Fruit fly (Drosophila melanogaster) whole organism, embryonic: ENCODE data around the gene CG13047.

Experiments used
- ATbp ChIP-seq: fragments of 200-800 bp; sonication (Bioruptor generic); optimal IDR thresholded peaks from 2 replicates; lab custom pipeline; 2017; ENCODE audit warnings: missing biosample characterization, mild to moderate bottlenecking, missing genetic modification characterization, missing genetic modification reagents
- Antp ChIP-seq: fragments of 200-800 bp; sonication (Bioruptor generic); optimal IDR thresholded peaks from 3 replicates; lab custom pipeline; 2016; ENCODE audit warnings: missing biosample characterization, missing genetic modification characterization
- Atf6 ChIP-seq: fragments of 200-800 bp; sonication (Bioruptor generic); IDR thresholded peaks from 2 replicates; pipeline ENCODE4 v1.3.6; 2022; ENCODE audit warnings: missing biosample characterization, missing genetic modification characterization
- CG10274 ChIP-seq: fragments of 200-800 bp; sonication (Bioruptor generic); optimal IDR thresholded peaks from 3 replicates; lab custom pipeline; 2017; ENCODE audit warnings: missing biosample characterization, mild to moderate bottlenecking, missing genetic modification characterization
- CG10366 ChIP-seq: fragments of 200-800 bp; sonication (Bioruptor generic); IDR thresholded peaks from 2 replicates; pipeline ENCODE4 v1.3.6; 2022; ENCODE audit warnings: missing biosample characterization, missing genetic modification characterization
- CG10565 ChIP-seq: fragments of 200-800 bp; sonication (Bioruptor generic); optimal IDR thresholded peaks from 3 replicates; lab custom pipeline; 2016; ENCODE audit warnings: missing biosample characterization, mild to moderate bottlenecking, missing genetic modification characterization
- CG10959 ChIP-seq: fragments of 200-800 bp; sonication (Bioruptor generic); IDR thresholded peaks from 2 replicates; pipeline ENCODE4 v1.3.6; 2022; ENCODE audit warnings: missing biosample characterization, missing genetic modification characterization
- CG11398 ChIP-seq: fragments of 200-800 bp; sonication (Bioruptor generic); optimal IDR thresholded peaks from 2 replicates; lab custom pipeline; 2016; ENCODE audit warnings: missing biosample characterization, missing genetic modification characterization
- CG11456 ChIP-seq: fragments of 200-800 bp; sonication (Bioruptor generic); IDR thresholded peaks from 3 replicates; pipeline ENCODE4 v1.3.6; 2022; ENCODE audit warnings: missing biosample characterization, missing genetic modification characterization
- CG1233 ChIP-seq: fragments of 200-800 bp; sonication (Bioruptor generic); optimal IDR thresholded peaks from 4 replicates; lab custom pipeline; 2018; ENCODE audit warnings: missing biosample characterization, mild to moderate bottlenecking, missing genetic modification characterization
- CG12769 ChIP-seq: fragments of 200-800 bp; sonication (Bioruptor generic); optimal IDR thresholded peaks from 2 replicates; lab custom pipeline; 2019; ENCODE audit warnings: missing biosample characterization, mild to moderate bottlenecking, missing genetic modification characterization, moderate library complexity
- CG14014 ChIP-seq: fragments of 200-800 bp; sonication (Bioruptor generic); IDR thresholded peaks from 2 replicates; pipeline ENCODE4 v1.3.6; 2022; ENCODE audit warnings: missing biosample characterization, missing genetic modification characterization
- CG15696 ChIP-seq: fragments of 200-800 bp; sonication (Bioruptor generic); optimal IDR thresholded peaks from 2 replicates; lab custom pipeline; 2019; ENCODE audit warnings: missing biosample characterization, mild to moderate bottlenecking, missing genetic modification characterization, moderate library complexity
- CG16813 ChIP-seq: fragments of 200-800 bp; sonication (Bioruptor generic); IDR thresholded peaks from 3 replicates; pipeline ENCODE4 v1.3.6; 2022; ENCODE audit warnings: missing biosample characterization, missing genetic modification characterization; ENCODE audit not compliant: partially characterized antibody
- CG16863 ChIP-seq: fragments of 200-800 bp; sonication (Bioruptor generic); optimal IDR thresholded peaks from 3 replicates; lab custom pipeline; 2016; ENCODE audit warnings: missing biosample characterization, missing genetic modification characterization
- CG2120 ChIP-seq: fragments of 200-800 bp; sonication (Bioruptor generic); optimal IDR thresholded peaks from 3 replicates; lab custom pipeline; 2016; ENCODE audit warnings: missing biosample characterization, missing genetic modification characterization
- CG30403 ChIP-seq: fragments of 200-800 bp; sonication (Bioruptor generic); optimal IDR thresholded peaks from 3 replicates; lab custom pipeline; 2016; ENCODE audit warnings: missing biosample characterization, missing genetic modification characterization
- CG31224 ChIP-seq: fragments of 200-800 bp; sonication (Bioruptor generic); IDR thresholded peaks from 2 replicates; pipeline ENCODE4 v1.3.6; 2022; ENCODE audit warnings: missing biosample characterization, missing genetic modification characterization
- CG4360 ChIP-seq: fragments of 200-800 bp; sonication (Bioruptor generic); IDR thresholded peaks from 2 replicates; pipeline ENCODE4 v1.3.6; 2022; ENCODE audit warnings: missing biosample characterization, missing genetic modification characterization
- CG43689 ChIP-seq: fragments of 200-800 bp; sonication (Bioruptor generic); IDR thresholded peaks from 2 replicates; pipeline ENCODE4 v1.3.6; 2022; ENCODE audit warnings: missing biosample characterization, missing genetic modification characterization
- CG6175 ChIP-seq: fragments of 200-800 bp; sonication (Bioruptor generic); IDR thresholded peaks from 3 replicates; pipeline ENCODE4 v1.3.6; 2022; ENCODE audit warnings: missing biosample characterization, missing genetic modification characterization
- CG7963 ChIP-seq: fragments of 200-800 bp; sonication (Bioruptor generic); IDR thresholded peaks from 3 replicates; pipeline ENCODE4 v1.3.6; 2022; ENCODE audit warnings: missing biosample characterization, missing genetic modification characterization; ENCODE audit not compliant: partially characterized antibody
- D ChIP-seq, 2 experiments: fragments of 200-800 bp in 1 of 2; fragments of >200 bp in 1 of 2; sonication (Bioruptor generic) in 1 of 2; optimal IDR thresholded peaks; 2 replicates in 1 of 2; 3 replicates in 1 of 2; lab custom pipeline; 2017; ENCODE audit warnings: mild to moderate bottlenecking in 1 of 2, missing biosample characterization in 1 of 2, missing genetic modification characterization in 1 of 2, missing genetic modification reagents in 1 of 2
- D19B ChIP-seq: fragments of 200-800 bp; sonication (Bioruptor generic); optimal IDR thresholded peaks from 2 replicates; lab custom pipeline; 2017; ENCODE audit warnings: missing biosample characterization, mild to moderate bottlenecking, missing genetic modification characterization
- Dbx ChIP-seq: fragments of 200-800 bp; sonication (Bioruptor generic); IDR thresholded peaks from 3 replicates; pipeline ENCODE4 v1.3.6; 2022; ENCODE audit warnings: missing biosample characterization, missing genetic modification characterization
- Dip3 ChIP-seq: fragments of 200-800 bp; sonication (Bioruptor generic); optimal IDR thresholded peaks from 3 replicates; lab custom pipeline; 2016; ENCODE audit warnings: missing biosample characterization, missing genetic modification characterization
- Fer3 ChIP-seq: fragments of 200-800 bp; sonication (Bioruptor generic); optimal IDR thresholded peaks from 2 replicates; lab custom pipeline; 2018; ENCODE audit warnings: missing biosample characterization, mild to moderate bottlenecking, missing genetic modification characterization, moderate library complexity
- Gug ChIP-seq: fragments of 200-800 bp; sonication (Bioruptor generic); IDR thresholded peaks from 4 replicates; pipeline ENCODE4 v1.3.6; 2022; ENCODE audit warnings: missing biosample characterization, missing genetic modification characterization
- Hsf ChIP-seq: fragments of 200-800 bp; sonication (Bioruptor generic); optimal IDR thresholded peaks from 3 replicates; lab custom pipeline; 2016; ENCODE audit warnings: missing biosample characterization, missing genetic modification characterization
- Med ChIP-seq: fragments of 200-800 bp; sonication (Bioruptor generic); peaks from one replicate; lab custom pipeline; 2016; ENCODE audit warnings: missing biosample characterization, missing genetic modification characterization, mild to moderate bottlenecking, inconsistent platforms, moderate library complexity
- NC2β ChIP-seq: fragments of 200-800 bp; sonication (Bioruptor generic); optimal IDR thresholded peaks from 2 replicates; lab custom pipeline; 2016; ENCODE audit warnings: missing biosample characterization, missing genetic modification characterization
- Sox100B ChIP-seq: fragments of 200-800 bp; sonication (Bioruptor generic); optimal IDR thresholded peaks from 3 replicates; lab custom pipeline; 2018; ENCODE audit warnings: missing biosample characterization, mild to moderate bottlenecking, missing genetic modification characterization
- Trl ChIP-seq, 3 experiments: fragments of >200 bp in 2 of 3; fragments of 200-800 bp in 1 of 3; sonication (Bioruptor generic) in 1 of 3; optimal IDR thresholded peaks; 2 replicates in 1 of 3; 3 replicates in 2 of 3; lab custom pipeline; 2016 to 2017; ENCODE audit warnings: missing biosample characterization in 1 of 3, missing genetic modification characterization in 1 of 3
- Usf ChIP-seq: fragments of 200-800 bp; sonication (Bioruptor generic); optimal IDR thresholded peaks from 2 replicates; lab custom pipeline; 2017; ENCODE audit warnings: missing genotype, missing biosample characterization, missing genetic modification characterization
- al ChIP-seq: fragments of 200-800 bp; sonication (Bioruptor generic); IDR thresholded peaks from 2 replicates; pipeline ENCODE4 v1.3.6; 2022; ENCODE audit warnings: missing biosample characterization, missing genetic modification characterization
- ase ChIP-seq: fragments of 200-800 bp; sonication (Bioruptor generic); IDR thresholded peaks from 3 replicates; pipeline ENCODE4 v1.3.6; 2022; ENCODE audit warnings: missing biosample characterization, missing genetic modification characterization
- cad ChIP-seq: fragments of >200 bp; optimal IDR thresholded peaks from 2 replicates; lab custom pipeline; 2017; ENCODE audit warnings: missing biosample characterization, missing genetic modification characterization
- chinmo ChIP-seq: fragments of 200-800 bp; sonication (Bioruptor generic); IDR thresholded peaks from 4 replicates; pipeline ENCODE4 v1.3.6; 2022; ENCODE audit warnings: missing biosample characterization, missing genetic modification characterization; ENCODE audit not compliant: partially characterized antibody
- chn ChIP-seq: fragments of 200-800 bp; sonication (Bioruptor generic); optimal IDR thresholded peaks from 2 replicates; lab custom pipeline; 2016; ENCODE audit warnings: missing biosample characterization, missing genetic modification characterization
- da ChIP-seq: fragments of 200-800 bp; sonication (Bioruptor generic); optimal IDR thresholded peaks from 2 replicates; lab custom pipeline; 2016; ENCODE audit warnings: missing biosample characterization, missing genetic modification characterization
- hkb ChIP-seq, 2 experiments: fragments of 200-800 bp in 1 of 2; fragments of >200 bp in 1 of 2; sonication (Bioruptor generic) in 1 of 2; IDR thresholded peaks in 1 of 2; optimal IDR thresholded peaks in 1 of 2; 2 replicates each; pipeline versions ENCODE4 v1.3.6 to Lab custom; 2017 to 2022; ENCODE audit warnings: missing biosample characterization in 1 of 2, missing genetic modification characterization in 1 of 2
- jumu ChIP-seq: fragments of 200-800 bp; sonication (Bioruptor generic); optimal IDR thresholded peaks from 3 replicates; lab custom pipeline; 2016; ENCODE audit warnings: missing biosample characterization, missing genetic modification characterization
- mam ChIP-seq: fragments of 200-800 bp; sonication (Bioruptor generic); optimal IDR thresholded peaks from 3 replicates; lab custom pipeline; 2016; ENCODE audit warnings: missing biosample characterization, missing genetic modification characterization
- org-1 ChIP-seq: fragments of 200-800 bp; sonication (Bioruptor generic); optimal IDR thresholded peaks from 2 replicates; lab custom pipeline; 2017; ENCODE audit warnings: missing biosample characterization, missing genetic modification characterization
- scrt ChIP-seq: fragments of 200-800 bp; sonication (Bioruptor generic); optimal IDR thresholded peaks from 2 replicates; lab custom pipeline; 2018; ENCODE audit warnings: missing biosample characterization, mild to moderate bottlenecking, missing genetic modification characterization, moderate library complexity
- sens-2 ChIP-seq: fragments of 200-800 bp; sonication (Bioruptor generic); IDR thresholded peaks from 2 replicates; pipeline ENCODE4 v1.3.6; 2022; ENCODE audit warnings: missing biosample characterization, missing genetic modification characterization
- sob ChIP-seq: fragments of 200-800 bp; sonication (Bioruptor generic); IDR thresholded peaks from 2 replicates; pipeline ENCODE4 v1.3.6; 2022; ENCODE audit warnings: missing biosample characterization, missing genetic modification characterization
- stwl ChIP-seq: fragments of 200-800 bp; sonication (Bioruptor generic); optimal IDR thresholded peaks from 3 replicates; lab custom pipeline; 2018; ENCODE audit warnings: missing biosample characterization, mild to moderate bottlenecking, missing genetic modification characterization, moderate library complexity
- tio ChIP-seq: fragments of 200-800 bp; sonication (Bioruptor generic); optimal IDR thresholded peaks from 2 replicates; lab custom pipeline; 2017; ENCODE audit warnings: missing biosample characterization, missing genetic modification characterization, inconsistent platforms
- tup ChIP-seq: fragments of 200-800 bp; sonication (Bioruptor generic); optimal IDR thresholded peaks from 2 replicates; lab custom pipeline; 2016; ENCODE audit warnings: missing biosample characterization, mild to moderate bottlenecking, missing genetic modification characterization, moderate library complexity

CG13047 gene

dm6 chr3L:16309972-16310371 lies 24.8 kb upstream of the CG13047 start (continued):
- TF ChIP-seq CG7963 (no peak), Hsf (no peak), CG10565 (no peak), ase (GFP tag; lab: Robert Waterston, UW) (no peak), al (GFP tag; lab: Robert Waterston, UW) (0 out of 2 replicates have a peak, but pooled peaks have one; percentile 25), Med (GFP tag; lab: Kevin White, UChicago) (peak; percentile 86), CG15696 (no peak), CG14014 (GFP tag; lab: Robert Waterston, UW) (peak; percentile 37; the same call in 1 of the 2 replicates), CG12769 (peak; percentile 54), CG11456 (0 out of 3 replicates have a peak, but pooled peaks have one; percentile 50), Trl (optimal IDR thresholded peaks at IDR 0.05; lab: Kevin White, UChicago) (no peak), Trl (GFP tag; optimal IDR thresholded peaks at IDR 0.05; lab: Kevin White, UChicago) (peak; percentile 38), da (no peak), Atf6 (GFP tag; lab: Robert Waterston, UW) (no peak), Usf (GFP tag; lab: Kevin White, UChicago) (no peak), scrt (GFP tag; lab: Kevin White, UChicago) (no peak), stwl (tag; lab: Kevin White, UChicago) (no peak), mam (GFP tag; lab: Kevin White, UChicago) (peak; percentile 32), D (optimal IDR thresholded peaks at IDR 0.05; lab: Kevin White, UChicago) (no peak), D (GFP tag; optimal IDR thresholded peaks at IDR 0.05; lab: Kevin White, UChicago) (no peak), CG10959 (GFP tag; lab: Robert Waterston, UW) (no peak), Antp (GFP tag; lab: Kevin White, UChicago) (peak; percentile 5), sens-2 (GFP tag; lab: Robert Waterston, UW) (no peak), ATbp (GFP tag; lab: Kevin White, UChicago) (no peak), Fer3 (tag; lab: Kevin White, UChicago) (peak; percentile 2), CG11398 (GFP tag; lab: Kevin White, UChicago) (no peak), cad (GFP tag; lab: Kevin White, UChicago) (no peak), chinmo (0 out of 4 replicates have a peak, but pooled peaks have one; percentile 24), CG16813 (GFP tag; lab: Robert Waterston, UW) (no peak), CG4360 (GFP tag; lab: Robert Waterston, UW) (no peak), CG10366 (GFP tag; lab: Robert Waterston, UW) (0 out of 2 replicates have a peak, but pooled peaks have one; percentile 13), CG43689 (GFP tag; lab: Robert Waterston, UW) (no peak), CG2120 (GFP tag; lab: Kevin White, UChicago) (peak; percentile 67), CG30403 (GFP tag; lab: Kevin White, UChicago) (peak; percentile 38), CG31224 (GFP tag; lab: Robert Waterston, UW) (0 out of 2 replicates have a peak, but pooled peaks have one; percentile 20), CG16863 (no peak), NC2β (GFP tag; lab: Kevin White, UChicago) (no peak), tup (GFP tag; lab: Kevin White, UChicago) (no peak), tio (GFP tag; lab: Kevin White, UChicago) (no peak), jumu (peak; percentile 21), org-1 (GFP tag; lab: Kevin White, UChicago) (peak; percentile 37), Dip3 (GFP tag; lab: Kevin White, UChicago) (peak; percentile 5), sob (GFP tag; lab: Robert Waterston, UW) (peak; percentile 46; the same call in 1 of the 2 replicates), D19B (GFP tag; lab: Kevin White, UChicago) (no peak), CG1233 (GFP tag; lab: Kevin White, UChicago) (no peak), CG10274 (no peak), Sox100B (GFP tag; lab: Kevin White, UChicago) (no peak), Gug (GFP tag; lab: Robert Waterston, UW) (0 out of 4 replicates have a peak, but pooled peaks have one; percentile 6), hkb (optimal IDR thresholded peaks at IDR 0.05; lab: Kevin White, UChicago) (no peak), hkb (GFP tag; IDR thresholded peaks at IDR 0.05; lab: Robert Waterston, UW) (0 out of 2 replicates have a peak, but pooled peaks have one; percentile 31), chn (GFP tag; lab: Kevin White, UChicago) (no peak), CG6175 (GFP tag; lab: Robert Waterston, UW) (no peak), Dbx (GFP tag; lab: Robert Waterston, UW) (peak; percentile 64)
